Fruit fly (Drosophila melanogaster) whole organism, embryonic: Measurements from ENCODE around the gene CG31826.

Experiments
- CG11085 ChIP-seq: fragments of 200-800 bp; sonication (Bioruptor generic); IDR thresholded peaks from 2 replicates; pipeline ENCODE4 v1.3.6; 2022; ENCODE audit warnings: missing biosample characterization, missing genetic modification characterization
- CG14667 ChIP-seq: fragments of 200-800 bp; sonication (Bioruptor generic); IDR thresholded peaks from 2 replicates; pipeline ENCODE4 v1.3.6; 2022; ENCODE audit warnings: missing biosample characterization, missing genetic modification characterization
- CG14860 ChIP-seq: fragments of 200-800 bp; sonication (Bioruptor generic); IDR thresholded peaks from 3 replicates; pipeline ENCODE4 v1.3.6; 2022; ENCODE audit warnings: missing biosample characterization, missing genetic modification characterization; ENCODE audit not compliant: partially characterized antibody
- CG16813 ChIP-seq: fragments of 200-800 bp; sonication (Bioruptor generic); IDR thresholded peaks from 3 replicates; pipeline ENCODE4 v1.3.6; 2022; ENCODE audit warnings: missing biosample characterization, missing genetic modification characterization; ENCODE audit not compliant: partially characterized antibody
- CG17802 ChIP-seq: fragments of 200-800 bp; sonication (Bioruptor generic); optimal IDR thresholded peaks from 2 replicates; lab custom pipeline; 2018; ENCODE audit warnings: missing biosample characterization, mild to moderate bottlenecking, missing genetic modification characterization, moderate library complexity
- CG2116 ChIP-seq: fragments of 200-800 bp; sonication (Bioruptor generic); optimal IDR thresholded peaks from 3 replicates; lab custom pipeline; 2018; ENCODE audit warnings: missing biosample characterization, mild to moderate bottlenecking, missing genetic modification characterization
- CG2129 ChIP-seq: fragments of 200-800 bp; sonication (Bioruptor generic); IDR thresholded peaks from 2 replicates; pipeline ENCODE4 v1.3.6; 2022; ENCODE audit warnings: missing biosample characterization, missing genetic modification characterization; ENCODE audit not compliant: partially characterized antibody
- CG34224 ChIP-seq: fragments of 200-800 bp; sonication (Bioruptor generic); IDR thresholded peaks from 3 replicates; pipeline ENCODE4 v1.3.6; 2022; ENCODE audit warnings: missing biosample characterization, missing genetic modification characterization; ENCODE audit not compliant: partially characterized antibody
- CG3995 ChIP-seq: fragments of 200-800 bp; sonication (Bioruptor generic); optimal IDR thresholded peaks from 3 replicates; lab custom pipeline; 2016; ENCODE audit warnings: missing biosample characterization, missing genetic modification characterization
- CG4617 ChIP-seq: fragments of 200-800 bp; sonication (Bioruptor generic); optimal IDR thresholded peaks from 3 replicates; lab custom pipeline; 2016; ENCODE audit warnings: missing biosample characterization, missing genetic modification characterization, borderline replicate concordance
- CG5245 ChIP-seq: fragments of 200-800 bp; sonication (Bioruptor generic); optimal IDR thresholded peaks from 3 replicates; lab custom pipeline; 2016; ENCODE audit warnings: missing biosample characterization, missing genetic modification characterization
- CG6791 ChIP-seq: fragments of 200-800 bp; sonication (Bioruptor generic); IDR thresholded peaks from 3 replicates; pipeline ENCODE4 v1.3.6; 2022; ENCODE audit warnings: missing biosample characterization, missing genetic modification characterization; ENCODE audit not compliant: partially characterized antibody
- CG6854 ChIP-seq: fragments of 200-800 bp; sonication (Bioruptor generic); optimal IDR thresholded peaks from 3 replicates; lab custom pipeline; 2017; ENCODE audit warnings: missing biosample characterization, mild to moderate bottlenecking, missing genetic modification characterization
- CG7372 ChIP-seq: fragments of 200-800 bp; sonication (Bioruptor generic); IDR thresholded peaks from 2 replicates; pipeline ENCODE4 v1.3.6; 2022; ENCODE audit warnings: missing biosample characterization, missing genetic modification characterization
- CG7963 ChIP-seq: fragments of 200-800 bp; sonication (Bioruptor generic); IDR thresholded peaks from 3 replicates; pipeline ENCODE4 v1.3.6; 2022; ENCODE audit warnings: missing biosample characterization, missing genetic modification characterization; ENCODE audit not compliant: partially characterized antibody
- CG9727 ChIP-seq: fragments of 200-800 bp; sonication (Bioruptor generic); optimal IDR thresholded peaks from 3 replicates; lab custom pipeline; 2017; ENCODE audit warnings: missing biosample characterization, mild to moderate bottlenecking, missing genetic modification characterization
- Dp ChIP-seq: fragments of 200-800 bp; sonication (Bioruptor generic); optimal IDR thresholded peaks from 2 replicates; lab custom pipeline; 2018; ENCODE audit warnings: missing biosample characterization, mild to moderate bottlenecking, missing genetic modification characterization, moderate library complexity
- Dref ChIP-seq: fragments of 200-800 bp; sonication (Bioruptor generic); IDR thresholded peaks from 2 replicates; pipeline ENCODE4 v1.3.6; 2022; ENCODE audit warnings: missing biosample characterization, missing genetic modification characterization
- E2f2 ChIP-seq: fragments of 200-800 bp; sonication (Bioruptor generic); IDR thresholded peaks from 2 replicates; pipeline ENCODE4 v1.3.6; 2022; ENCODE audit warnings: missing biosample characterization, missing genetic modification characterization
- H2.0 ChIP-seq: fragments of 200-800 bp; sonication (Bioruptor generic); IDR thresholded peaks from 2 replicates; pipeline ENCODE4 v1.3.6; 2022; ENCODE audit warnings: missing biosample characterization, missing genetic modification characterization
- HLH4C ChIP-seq: fragments of 200-800 bp; sonication (Bioruptor generic); IDR thresholded peaks from 3 replicates; pipeline ENCODE4 v1.3.6; 2022; ENCODE audit warnings: missing biosample characterization, missing genetic modification characterization; ENCODE audit not compliant: partially characterized antibody
- MBD-R2 ChIP-seq: fragments of 200-800 bp; sonication (Bioruptor generic); IDR thresholded peaks from 2 replicates; pipeline ENCODE4 v1.3.6; 2022; ENCODE audit warnings: missing biosample characterization, missing genetic modification characterization
- MESR4 ChIP-seq: fragments of 200-800 bp; sonication (Bioruptor generic); optimal IDR thresholded peaks from 2 replicates; lab custom pipeline; 2018; ENCODE audit warnings: missing biosample characterization, mild to moderate bottlenecking, missing genetic modification characterization, moderate library complexity
- Myb ChIP-seq: fragments of 200-800 bp; sonication (Bioruptor generic); optimal IDR thresholded peaks from 2 replicates; lab custom pipeline; 2016; ENCODE audit warnings: missing biosample characterization, missing genetic modification characterization
- Oaz ChIP-seq: fragments of 200-800 bp; sonication (Bioruptor generic); IDR thresholded peaks from 2 replicates; pipeline ENCODE4 v1.3.6; 2022; ENCODE audit warnings: missing biosample characterization, missing genetic modification characterization
- Scr ChIP-seq: fragments of 200-800 bp; sonication (Bioruptor generic); IDR thresholded peaks from 2 replicates; pipeline ENCODE4 v1.3.6; 2022; ENCODE audit warnings: missing biosample characterization, missing genetic modification characterization; ENCODE audit not compliant: partially characterized antibody
- Sry-δ ChIP-seq: fragments of 200-800 bp; sonication (Bioruptor generic); optimal IDR thresholded peaks from 2 replicates; lab custom pipeline; 2016; ENCODE audit warnings: missing biosample characterization, missing genetic modification characterization
- YL-1 ChIP-seq: fragments of 200-800 bp; sonication (Bioruptor generic); optimal IDR thresholded peaks from 3 replicates; lab custom pipeline; 2017; ENCODE audit warnings: missing biosample characterization, mild to moderate bottlenecking, missing genetic modification characterization
- amos ChIP-seq: fragments of 200-800 bp; sonication (Bioruptor generic); IDR thresholded peaks from 2 replicates; pipeline ENCODE4 v1.3.6; 2022; ENCODE audit warnings: missing biosample characterization, missing genetic modification characterization; ENCODE audit not compliant: partially characterized antibody
- ato ChIP-seq: fragments of 200-800 bp; sonication (Bioruptor generic); IDR thresholded peaks from 2 replicates; pipeline ENCODE4 v1.3.6; 2022; ENCODE audit warnings: missing biosample characterization, missing genetic modification characterization; ENCODE audit not compliant: partially characterized antibody
- chinmo ChIP-seq: fragments of 200-800 bp; sonication (Bioruptor generic); IDR thresholded peaks from 4 replicates; pipeline ENCODE4 v1.3.6; 2022; ENCODE audit warnings: missing biosample characterization, missing genetic modification characterization; ENCODE audit not compliant: partially characterized antibody
- crp ChIP-seq, 2 experiments: fragments of 200-800 bp; sonication (Bioruptor generic); optimal IDR thresholded peaks; 2 replicates in 1 of 2; 3 replicates in 1 of 2; lab custom pipeline; 2017; ENCODE audit warnings: missing biosample characterization in 2 of 2, missing genetic modification characterization in 2 of 2, mild to moderate bottlenecking in 1 of 2, moderate library complexity in 1 of 2
- grn ChIP-seq: fragments of 200-800 bp; sonication (Bioruptor generic); optimal IDR thresholded peaks from 3 replicates; lab custom pipeline; 2017; ENCODE audit warnings: missing biosample characterization, missing genetic modification characterization
- hbn ChIP-seq: fragments of 200-800 bp; sonication (Bioruptor generic); IDR thresholded peaks from 2 replicates; pipeline ENCODE4 v1.3.6; 2022; ENCODE audit warnings: missing biosample characterization, missing genetic modification characterization; ENCODE audit not compliant: partially characterized antibody
- inv ChIP-seq: fragments of 200-800 bp; sonication (Bioruptor generic); IDR thresholded peaks from 2 replicates; pipeline ENCODE4 v1.3.6; 2022; ENCODE audit warnings: missing biosample characterization, missing genetic modification characterization; ENCODE audit not compliant: partially characterized antibody
- lola ChIP-seq, 3 experiments: fragments of >200 bp in 2 of 3; fragments of 200-800 bp in 1 of 3; sonication (Bioruptor generic) in 1 of 3; optimal IDR thresholded peaks; 2 replicates each; lab custom pipeline; 2017 to 2019; ENCODE audit warnings: missing biosample characterization in 3 of 3, missing genetic modification characterization in 3 of 3, mild to moderate bottlenecking in 1 of 3, moderate library complexity in 1 of 3
- nerfin-1 ChIP-seq: fragments of 200-800 bp; sonication (Bioruptor generic); optimal IDR thresholded peaks from 3 replicates; lab custom pipeline; 2019; ENCODE audit warnings: missing biosample characterization, mild to moderate bottlenecking, missing genetic modification characterization, moderate library complexity
- phol ChIP-seq: fragments of 200-800 bp; sonication (Bioruptor generic); optimal IDR thresholded peaks from 3 replicates; lab custom pipeline; 2018; ENCODE audit warnings: missing biosample characterization, mild to moderate bottlenecking, missing genetic modification characterization, moderate library complexity
- pzg ChIP-seq: fragments of 200-800 bp; sonication (Bioruptor generic); optimal IDR thresholded peaks from 3 replicates; lab custom pipeline; 2018; ENCODE audit warnings: missing biosample characterization, mild to moderate bottlenecking, missing genetic modification characterization, moderate library complexity
- scrt ChIP-seq: fragments of 200-800 bp; sonication (Bioruptor generic); optimal IDR thresholded peaks from 2 replicates; lab custom pipeline; 2018; ENCODE audit warnings: missing biosample characterization, mild to moderate bottlenecking, missing genetic modification characterization, moderate library complexity
- sna ChIP-seq: fragments of 200-800 bp; sonication (Bioruptor generic); IDR thresholded peaks from 2 replicates; pipeline ENCODE4 v1.3.6; 2022; ENCODE audit warnings: missing biosample characterization, missing genetic modification characterization; ENCODE audit not compliant: partially characterized antibody
- tap ChIP-seq: fragments of 200-800 bp; optimal IDR thresholded peaks from 3 replicates; lab custom pipeline; 2019; ENCODE audit warnings: missing biosample characterization, mild to moderate bottlenecking, missing genetic modification characterization, moderate library complexity
- tna ChIP-seq: fragments of 200-800 bp; sonication (Bioruptor generic); IDR thresholded peaks from 2 replicates; pipeline ENCODE4 v1.3.6; 2022; ENCODE audit warnings: missing biosample characterization, missing genetic modification characterization; ENCODE audit not compliant: partially characterized antibody
- toy ChIP-seq: fragments of 200-800 bp; sonication (Bioruptor generic); IDR thresholded peaks from 2 replicates; pipeline ENCODE4 v1.3.6; 2022; ENCODE audit warnings: missing biosample characterization, missing genetic modification characterization
- unc-4 ChIP-seq: fragments of 200-800 bp; sonication (Bioruptor generic); IDR thresholded peaks from 2 replicates; pipeline ENCODE4 v1.3.6; 2022; ENCODE audit warnings: missing biosample characterization, missing genetic modification characterization; ENCODE audit not compliant: partially characterized antibody
- zen2 ChIP-seq: fragments of 200-800 bp; sonication (Bioruptor generic); IDR thresholded peaks from 3 replicates; pipeline ENCODE4 v1.3.6; 2022; ENCODE audit warnings: missing biosample characterization, missing genetic modification characterization; ENCODE audit not compliant: partially characterized antibody

Gene CG31826

DNA sequence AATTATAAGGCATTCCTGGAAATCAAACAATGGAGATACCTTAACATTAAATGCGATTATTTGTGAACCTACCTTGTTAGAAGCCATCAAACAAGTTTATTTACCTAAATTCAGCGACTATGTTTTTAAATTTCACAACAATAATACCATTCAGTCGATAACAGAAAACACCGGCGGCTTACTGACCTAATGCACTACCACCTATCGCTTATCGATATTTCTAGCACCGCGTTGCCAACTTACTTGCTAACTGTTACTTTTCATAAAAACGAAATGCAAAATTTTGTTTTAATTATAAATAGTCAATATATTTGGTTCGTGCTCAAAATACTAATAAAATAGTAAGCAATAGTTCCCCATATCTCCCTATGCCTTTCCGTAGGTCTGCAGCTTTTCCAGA lies 1.9 kb downstream of the CG31826 start, which contains the start of gene Ku80 (continued):
- peak; percentile 79 for TF ChIP-seq CG7963 (GFP tag; lab: Robert Waterston, UW)

DNA sequence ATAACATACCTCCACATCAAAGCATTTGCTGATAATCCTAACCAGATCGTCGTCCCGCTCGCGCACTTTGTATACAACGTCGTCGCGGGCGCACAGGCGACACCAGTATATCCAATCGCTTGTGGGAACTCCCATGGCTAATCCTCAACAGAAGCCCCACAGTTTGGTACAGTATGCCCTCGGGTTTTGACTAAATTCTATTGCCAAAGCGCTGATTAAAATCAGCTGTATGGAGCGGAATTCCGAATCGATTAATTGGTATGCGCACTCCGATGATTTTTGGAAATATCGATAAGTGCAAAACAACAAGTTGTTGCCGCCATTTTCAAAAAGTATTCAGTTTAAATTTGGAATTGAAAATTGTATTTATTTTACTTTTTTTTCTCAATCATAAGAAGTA lies 4.8 kb downstream of the CG31826 start, which contains the start of gene wek:
TSS of gene wek (minus strand) at position 253 of the 400 bp plus-strand sequence.
- TF ChIP-seq CG16813 (peak; percentile 65), CG34224 (GFP tag; lab: Robert Waterston, UW) (peak; percentile 88), YL-1 (GFP tag; lab: Kevin White, UChicago) (peak; percentile 20), Myb (GFP tag; lab: Kevin White, UChicago) (peak; percentile 26), E2f2 (GFP tag; lab: Robert Waterston, UW) (peak; percentile 93), CG11085 (no peak), CG7372 (no peak), Dref (GFP tag; lab: Robert Waterston, UW) (peak; percentile 83), CG5245 (GFP tag; lab: Kevin White, UChicago) (no peak), Scr (GFP tag; lab: Robert Waterston, UW) (peak; percentile 75), CG14860 (GFP tag; lab: Robert Waterston, UW) (peak; percentile 70), Sry-δ (peak; percentile 65), toy (GFP tag; lab: Robert Waterston, UW) (no peak), HLH4C (GFP tag; lab: Robert Waterston, UW) (peak; percentile 84), Oaz (no peak), CG4617 (GFP tag; lab: Kevin White, UChicago) (peak; percentile 41), CG6854 (no peak), inv (peak; percentile 53), Dp (GFP tag; lab: Kevin White, UChicago) (peak; percentile 82), CG3995 (GFP tag; lab: Kevin White, UChicago) (peak; percentile 18), tna (GFP tag; lab: Robert Waterston, UW) (peak; percentile 74), phol (tag; lab: Kevin White, UChicago) (peak; percentile 50), CG17802 (tag; lab: Kevin White, UChicago) (peak; percentile 88), CG2129 (GFP tag; lab: Robert Waterston, UW) (peak; percentile 24; the same call in 1 of the 2 replicates), ato (GFP tag; lab: Robert Waterston, UW) (peak; percentile 68), CG6791 (GFP tag; lab: Robert Waterston, UW) (peak; percentile 82), chinmo (GFP tag; lab: Robert Waterston, UW) (peak; percentile 88; the same call in 3 of the 4 replicates), CG2116 (GFP tag; lab: Kevin White, UChicago) (peak; percentile 79), unc-4 (GFP tag; lab: Robert Waterston, UW) (peak; percentile 73), H2.0 (GFP tag; lab: Robert Waterston, UW) (no peak), MBD-R2 (GFP tag; lab: Robert Waterston, UW) (peak; percentile 83), scrt (GFP tag; lab: Kevin White, UChicago) (peak; percentile 89), nerfin-1 (tag; lab: Kevin White, UChicago) (peak; percentile 73), crp (GFP tag; optimal IDR thresholded peaks at IDR 0.05; lab: Kevin White, UChicago) (peak; percentile 4 to 82), amos (peak; percentile 69), MESR4 (peak; percentile 65), tap (no peak), zen2 (GFP tag; lab: Robert Waterston, UW) (peak; percentile 79), lola (GFP tag; optimal IDR thresholded peaks at IDR 0.05; lab: Kevin White, UChicago) (no peak), pzg (peak; percentile 50), CG14667 (GFP tag; lab: Robert Waterston, UW) (no peak), grn (GFP tag; lab: Kevin White, UChicago) (peak; percentile 88), hbn (GFP tag; lab: Robert Waterston, UW) (peak; percentile 69), CG9727 (no peak), sna (GFP tag; lab: Robert Waterston, UW) (peak; percentile 48; the same call in 1 of the 2 replicates)
